Fruit fly (Drosophila melanogaster) whole organism, prepupa: Measurements from ENCODE around the gene mat.
A peak's percentile ranks its signal among the peaks of the same experiment; 100 is the strongest.

Experiments used
- Blimp-1 ChIP-seq: fragments of 200-800 bp; sonication (Bioruptor generic); optimal IDR thresholded peaks from 3 replicates; lab custom pipeline; 2017; ENCODE audit warnings: missing biosample characterization, missing genetic modification characterization, mild to moderate bottlenecking, moderate library complexity, missing genetic modification reagents
- CG10631 ChIP-seq: fragments of 200-800 bp; sonication (Bioruptor generic); optimal IDR thresholded peaks from 2 replicates; lab custom pipeline; 2016; ENCODE audit warnings: missing biosample characterization, missing genetic modification characterization
- CG10669 ChIP-seq: fragments of 200-800 bp; sonication (Bioruptor generic); optimal IDR thresholded peaks from 3 replicates; lab custom pipeline; 2018; ENCODE audit warnings: missing biosample characterization, mild to moderate bottlenecking, missing genetic modification characterization, moderate library complexity
- CG11762 ChIP-seq: fragments of 200-800 bp; sonication (Bioruptor generic); optimal IDR thresholded peaks from 3 replicates; lab custom pipeline; 2016; ENCODE audit warnings: missing biosample characterization, missing genetic modification characterization; ENCODE audit not compliant: insufficient read depth
- CG11902 ChIP-seq: fragments of 200-800 bp; sonication (Bioruptor generic); optimal IDR thresholded peaks from 3 replicates; lab custom pipeline; 2016; ENCODE audit warnings: missing biosample characterization, missing genetic modification characterization
- CG1621 ChIP-seq: fragments of 200-800 bp; sonication (Bioruptor generic); optimal IDR thresholded peaks from 3 replicates; lab custom pipeline; 2018; ENCODE audit warnings: missing biosample characterization, mild to moderate bottlenecking, missing genetic modification characterization
- CG3919 ChIP-seq: fragments of 200-800 bp; sonication (Bioruptor generic); optimal IDR thresholded peaks from 3 replicates; lab custom pipeline; 2016; ENCODE audit warnings: missing biosample characterization, missing genetic modification characterization
- CG4318 ChIP-seq: fragments of 200-800 bp; sonication (Bioruptor generic); optimal IDR thresholded peaks from 3 replicates; lab custom pipeline; 2017; ENCODE audit warnings: missing biosample characterization, mild to moderate bottlenecking, missing genetic modification characterization
- CG6163 ChIP-seq: fragments of 200-800 bp; sonication (Bioruptor generic); IDR thresholded peaks from 3 replicates; pipeline ENCODE4 v1.3.6; 2022; ENCODE audit warnings: missing biosample characterization, missing genetic modification characterization
- CG6276 ChIP-seq: fragments of 200-800 bp; sonication (Bioruptor generic); optimal IDR thresholded peaks from 2 replicates; lab custom pipeline; 2017; ENCODE audit warnings: missing biosample characterization, mild to moderate bottlenecking, missing genetic modification characterization
- CG6792 ChIP-seq: fragments of 200-800 bp; sonication (Bioruptor generic); optimal IDR thresholded peaks from 3 replicates; lab custom pipeline; 2016; ENCODE audit warnings: missing biosample characterization, missing genetic modification characterization
- CG6808 ChIP-seq: fragments of 200-800 bp; sonication (Bioruptor generic); optimal IDR thresholded peaks from 3 replicates; lab custom pipeline; 2017; ENCODE audit warnings: missing biosample characterization, missing genetic modification characterization, mild to moderate bottlenecking, moderate library complexity, missing genetic modification reagents
- CG7368 ChIP-seq: fragments of 200-800 bp; sonication (Bioruptor generic); optimal IDR thresholded peaks from 3 replicates; lab custom pipeline; 2016; ENCODE audit warnings: missing biosample characterization, missing genetic modification characterization
- CG9139 ChIP-seq: fragments of 200-800 bp; sonication (Bioruptor generic); optimal IDR thresholded peaks from 3 replicates; lab custom pipeline; 2017; ENCODE audit warnings: missing biosample characterization, mild to moderate bottlenecking, missing genetic modification characterization
- Eip75B ChIP-seq: fragments of 200-800 bp; sonication (Bioruptor generic); optimal IDR thresholded peaks from 3 replicates; lab custom pipeline; 2016; ENCODE audit warnings: missing biosample characterization, missing genetic modification characterization
- Eip78C ChIP-seq: fragments of 200-800 bp; sonication (Bioruptor generic); peaks from one replicate; lab custom pipeline; 2016; ENCODE audit warnings: missing biosample characterization, missing genetic modification characterization
- Eip93F ChIP-seq: fragments of 200-800 bp; sonication (Bioruptor generic); optimal IDR thresholded peaks from 2 replicates; lab custom pipeline; 2016; ENCODE audit warnings: missing biosample characterization, mild to moderate bottlenecking, missing genetic modification characterization
- Ets21C ChIP-seq: fragments of 200-800 bp; sonication (Bioruptor generic); optimal IDR thresholded peaks from 3 replicates; lab custom pipeline; 2016; ENCODE audit warnings: missing biosample characterization, missing genetic modification characterization
- Ets96B ChIP-seq: fragments of 200-800 bp; optimal IDR thresholded peaks from 2 replicates; lab custom pipeline; 2019; ENCODE audit warnings: missing biosample characterization, mild to moderate bottlenecking, missing genetic modification characterization, moderate library complexity
- Gug ChIP-seq: fragments of 200-800 bp; sonication (Bioruptor generic); IDR thresholded peaks from 2 replicates; pipeline ENCODE4 v1.3.6; 2022; ENCODE audit warnings: missing biosample characterization, missing genetic modification characterization
- Hr39 ChIP-seq: fragments of 200-800 bp; sonication (Bioruptor generic); optimal IDR thresholded peaks from 2 replicates; lab custom pipeline; 2016; ENCODE audit warnings: missing biosample characterization, missing genetic modification characterization
- Met ChIP-seq: fragments of 200-800 bp; sonication (Bioruptor generic); optimal IDR thresholded peaks from 3 replicates; lab custom pipeline; 2016; ENCODE audit warnings: missing biosample characterization, missing genetic modification characterization
- OdsH ChIP-seq: fragments of 200-800 bp; sonication (Bioruptor generic); optimal IDR thresholded peaks from 3 replicates; lab custom pipeline; 2016; ENCODE audit warnings: missing biosample characterization, missing genetic modification characterization
- Smox ChIP-seq: fragments of 200-800 bp; sonication (Bioruptor generic); optimal IDR thresholded peaks from 3 replicates; lab custom pipeline; 2016; ENCODE audit warnings: missing biosample characterization, missing genetic modification characterization
- Sox14 ChIP-seq: fragments of 200-800 bp; sonication (Bioruptor generic); optimal IDR thresholded peaks from 3 replicates; lab custom pipeline; 2016; ENCODE audit warnings: missing biosample characterization, missing genetic modification characterization
- Sox15 ChIP-seq: fragments of 200-800 bp; sonication (Bioruptor generic); optimal IDR thresholded peaks from 3 replicates; lab custom pipeline; 2016; ENCODE audit warnings: missing biosample characterization, missing genetic modification characterization
- achi ChIP-seq: fragments of 200-800 bp; sonication (Bioruptor generic); optimal IDR thresholded peaks from 3 replicates; lab custom pipeline; 2016; ENCODE audit warnings: missing biosample characterization, missing genetic modification characterization
- cyc ChIP-seq: fragments of 200-800 bp; sonication (Bioruptor generic); optimal IDR thresholded peaks from 3 replicates; lab custom pipeline; 2016; ENCODE audit warnings: missing biosample characterization, missing genetic modification characterization
- dsx ChIP-seq: fragments of 200-800 bp; optimal IDR thresholded peaks from 3 replicates; lab custom pipeline; 2019; ENCODE audit warnings: missing biosample characterization, mild to moderate bottlenecking, missing genetic modification characterization, moderate library complexity; ENCODE audit not compliant: poor library complexity, severe bottlenecking
- eg ChIP-seq: fragments of 200-800 bp; sonication (Bioruptor generic); IDR thresholded peaks from 3 replicates; pipeline ENCODE4 v1.3.6; 2022; ENCODE audit warnings: missing biosample characterization, missing genetic modification characterization
- fkh ChIP-seq: fragments of 200-800 bp; sonication (Bioruptor generic); optimal IDR thresholded peaks from 3 replicates; lab custom pipeline; 2017; ENCODE audit warnings: missing biosample characterization, mild to moderate bottlenecking, missing genetic modification characterization, moderate library complexity
- net ChIP-seq: fragments of 200-800 bp; sonication (Bioruptor generic); optimal IDR thresholded peaks from 3 replicates; lab custom pipeline; 2016; ENCODE audit warnings: missing biosample characterization, missing genetic modification characterization
- pdm3 ChIP-seq: fragments of 200-800 bp; sonication (Bioruptor generic); optimal IDR thresholded peaks from 3 replicates; lab custom pipeline; 2016; ENCODE audit warnings: missing biosample characterization, missing genetic modification characterization
- salr ChIP-seq, 2 experiments: fragments of 200-800 bp; sonication (Bioruptor generic); optimal IDR thresholded peaks; 3 replicates each; lab custom pipeline; 2016 to 2018; ENCODE audit warnings: missing biosample characterization in 2 of 2, missing genetic modification characterization in 2 of 2, mild to moderate bottlenecking in 1 of 2
- spab ChIP-seq: fragments of 200-800 bp; sonication (Bioruptor generic); optimal IDR thresholded peaks from 2 replicates; lab custom pipeline; 2017; ENCODE audit warnings: missing biosample characterization, mild to moderate bottlenecking, missing genetic modification characterization, missing genetic modification reagents
- svp ChIP-seq: fragments of 200-800 bp; sonication (Bioruptor generic); peaks from one replicate; lab custom pipeline; 2016; ENCODE audit warnings: missing biosample characterization, missing genetic modification characterization
- topi ChIP-seq: fragments of 200-800 bp; sonication (Bioruptor generic); optimal IDR thresholded peaks from 3 replicates; lab custom pipeline; 2016; ENCODE audit warnings: missing biosample characterization, missing genetic modification characterization
- vri ChIP-seq: fragments of 200-800 bp; sonication (Bioruptor generic); optimal IDR thresholded peaks from 3 replicates; lab custom pipeline; 2016; ENCODE audit warnings: missing biosample characterization, mild to moderate bottlenecking, missing genetic modification characterization

Gene mat

dm6 chr3L:882236-882891, 20.3 kb upstream of the mat start:
- peak; percentile 36 for TF ChIP-seq vri
- TF ChIP-seq fkh (GFP tag; lab: Kevin White, UChicago), result no peak
- peak; percentile 70 for TF ChIP-seq Eip78C (GFP tag; lab: Kevin White, UChicago)
- no peak for TF ChIP-seq Smox
- no peak for TF ChIP-seq spab (GFP tag; lab: Kevin White, UChicago)
- TF ChIP-seq CG1621 (tag; lab: Kevin White, UChicago), result no peak
- TF ChIP-seq Ets96B (tag; lab: Kevin White, UChicago), result no peak
- TF ChIP-seq OdsH, result no peak

- no peak for TF ChIP-seq CG9139 (GFP tag; lab: Kevin White, UChicago)
- no peak for TF ChIP-seq vri
- TF ChIP-seq CG11762, result no peak
- no peak for TF ChIP-seq Met
- no peak for TF ChIP-seq Hr39 (GFP tag; lab: Kevin White, UChicago)
- TF ChIP-seq Eip93F (GFP tag; lab: Kevin White, UChicago), result no peak
- no peak for TF ChIP-seq Eip78C (GFP tag; lab: Kevin White, UChicago)
- TF ChIP-seq CG10631 (GFP tag; lab: Kevin White, UChicago), result no peak
- TF ChIP-seq salr (GFP tag; optimal IDR thresholded peaks at IDR 0.05; lab: Kevin White, UChicago), result no peak
- no peak for TF ChIP-seq net (GFP tag; lab: Kevin White, UChicago)
- TF ChIP-seq CG4318 (GFP tag; lab: Kevin White, UChicago), result no peak
- TF ChIP-seq Gug (GFP tag; lab: Robert Waterston, UW), result no peak
- TF ChIP-seq Smox, result no peak
- TF ChIP-seq CG6792 (GFP tag; lab: Kevin White, UChicago), result no peak
- no peak for TF ChIP-seq dsx (GFP tag; lab: Kevin White, UChicago)
- no peak for TF ChIP-seq fkh (GFP tag; lab: Kevin White, UChicago)
- no peak for TF ChIP-seq CG6276 (GFP tag; lab: Kevin White, UChicago)
- no peak for TF ChIP-seq CG7368
- TF ChIP-seq CG1621 (tag; lab: Kevin White, UChicago), result no peak
Measured at dm6 chr3L:882892-883255, 19.8 kb upstream of the mat start.

dm6 chr3L:883786-884185, 18.9 kb upstream of the mat start:
- TF ChIP-seq CG4318 (GFP tag; lab: Kevin White, UChicago) (no peak), spab (GFP tag; lab: Kevin White, UChicago) (no peak), Sox14 (GFP tag; lab: Kevin White, UChicago) (peak; percentile 86)

dm6 chr3L:884239-884638, 18.5 kb upstream of the mat start:
- TF ChIP-seq CG10631 (GFP tag; lab: Kevin White, UChicago) (no peak), svp (peak; percentile 54), CG11902 (peak; percentile 28), eg (GFP tag; lab: Robert Waterston, UW) (peak; percentile 54; the same call in 2 of the 3 replicates), CG6808 (GFP tag; lab: Kevin White, UChicago) (no peak), Ets21C (GFP tag; lab: Kevin White, UChicago) (no peak), Blimp-1 (no peak), fkh (GFP tag; lab: Kevin White, UChicago) (no peak), Gug (GFP tag; lab: Robert Waterston, UW) (0 out of 2 replicates have a peak, but pooled peaks have one; percentile 15), CG3919 (peak; percentile 25), CG7368 (peak; percentile 34), Hr39 (GFP tag; lab: Kevin White, UChicago) (no peak), cyc (peak; percentile 29), Eip78C (GFP tag; lab: Kevin White, UChicago) (peak; percentile 82), pdm3 (GFP tag; lab: Kevin White, UChicago) (no peak), topi (GFP tag; lab: Kevin White, UChicago) (peak; percentile 15), Sox15 (no peak), CG10669 (GFP tag; lab: Kevin White, UChicago) (peak; percentile 22), Eip75B (GFP tag; lab: Kevin White, UChicago) (no peak), achi (peak; percentile 35), Ets96B (tag; lab: Kevin White, UChicago) (peak; percentile 30), salr (GFP tag; optimal IDR thresholded peaks at IDR 0.05; lab: Kevin White, UChicago) (no peak), CG6163 (GFP tag; lab: Robert Waterston, UW) (0 out of 3 replicates have a peak, but pooled peaks have one; percentile 12)
- TF ChIP-seq, all 60 proteins: peak for 13
